Fruit fly (Drosophila melanogaster) whole organism, prepupa: Measurements from ENCODE around the gene Snap24.
A peak's percentile ranks its signal among the peaks of the same experiment; 100 is the strongest.

Source experiments
- Blimp-1 ChIP-seq: fragments of 200-800 bp; sonication (Bioruptor generic); optimal IDR thresholded peaks from 3 replicates; lab custom pipeline; 2017; ENCODE audit warnings: missing biosample characterization, missing genetic modification characterization, mild to moderate bottlenecking, moderate library complexity, missing genetic modification reagents
- CG10631 ChIP-seq: fragments of 200-800 bp; sonication (Bioruptor generic); optimal IDR thresholded peaks from 2 replicates; lab custom pipeline; 2016; ENCODE audit warnings: missing biosample characterization, missing genetic modification characterization
- CG11902 ChIP-seq: fragments of 200-800 bp; sonication (Bioruptor generic); optimal IDR thresholded peaks from 3 replicates; lab custom pipeline; 2016; ENCODE audit warnings: missing biosample characterization, missing genetic modification characterization
- CG15336 ChIP-seq: fragments of 200-800 bp; sonication (Bioruptor generic); IDR thresholded peaks from 2 replicates; pipeline ENCODE4 v1.3.6; 2022; ENCODE audit warnings: missing biosample characterization, missing genetic modification characterization
- CG1621 ChIP-seq: fragments of 200-800 bp; sonication (Bioruptor generic); optimal IDR thresholded peaks from 3 replicates; lab custom pipeline; 2018; ENCODE audit warnings: missing biosample characterization, mild to moderate bottlenecking, missing genetic modification characterization
- CG16779 ChIP-seq: fragments of 200-800 bp; sonication (Bioruptor generic); optimal IDR thresholded peaks from 3 replicates; lab custom pipeline; 2017; ENCODE audit warnings: missing biosample characterization, mild to moderate bottlenecking, missing genetic modification characterization
- CG3032 ChIP-seq: fragments of 200-800 bp; optimal IDR thresholded peaks from 2 replicates; lab custom pipeline; 2019; ENCODE audit warnings: missing biosample characterization, mild to moderate bottlenecking, missing genetic modification characterization, moderate library complexity
- CG31627 ChIP-seq: fragments of 200-800 bp; sonication (Bioruptor generic); optimal IDR thresholded peaks from 3 replicates; lab custom pipeline; 2016; ENCODE audit warnings: missing biosample characterization, missing genetic modification characterization
- CG3919 ChIP-seq: fragments of 200-800 bp; sonication (Bioruptor generic); optimal IDR thresholded peaks from 3 replicates; lab custom pipeline; 2016; ENCODE audit warnings: missing biosample characterization, missing genetic modification characterization
- CG4318 ChIP-seq: fragments of 200-800 bp; sonication (Bioruptor generic); optimal IDR thresholded peaks from 3 replicates; lab custom pipeline; 2017; ENCODE audit warnings: missing biosample characterization, mild to moderate bottlenecking, missing genetic modification characterization
- CG6276 ChIP-seq: fragments of 200-800 bp; sonication (Bioruptor generic); optimal IDR thresholded peaks from 2 replicates; lab custom pipeline; 2017; ENCODE audit warnings: missing biosample characterization, mild to moderate bottlenecking, missing genetic modification characterization
- CG6792 ChIP-seq: fragments of 200-800 bp; sonication (Bioruptor generic); optimal IDR thresholded peaks from 3 replicates; lab custom pipeline; 2016; ENCODE audit warnings: missing biosample characterization, missing genetic modification characterization
- CG6808 ChIP-seq: fragments of 200-800 bp; sonication (Bioruptor generic); optimal IDR thresholded peaks from 3 replicates; lab custom pipeline; 2017; ENCODE audit warnings: missing biosample characterization, missing genetic modification characterization, mild to moderate bottlenecking, moderate library complexity, missing genetic modification reagents
- CG8119 ChIP-seq: fragments of 200-800 bp; sonication (Bioruptor generic); IDR thresholded peaks from 3 replicates; pipeline ENCODE4 v1.3.6; 2022; ENCODE audit warnings: missing biosample characterization, missing genetic modification characterization
- CG8319 ChIP-seq: fragments of 200-800 bp; sonication (Bioruptor generic); optimal IDR thresholded peaks from 3 replicates; lab custom pipeline; 2016; ENCODE audit warnings: missing biosample characterization, missing genetic modification characterization
- CG9139 ChIP-seq: fragments of 200-800 bp; sonication (Bioruptor generic); optimal IDR thresholded peaks from 3 replicates; lab custom pipeline; 2017; ENCODE audit warnings: missing biosample characterization, mild to moderate bottlenecking, missing genetic modification characterization
- Eip75B ChIP-seq: fragments of 200-800 bp; sonication (Bioruptor generic); optimal IDR thresholded peaks from 3 replicates; lab custom pipeline; 2016; ENCODE audit warnings: missing biosample characterization, missing genetic modification characterization
- Eip78C ChIP-seq: fragments of 200-800 bp; sonication (Bioruptor generic); peaks from one replicate; lab custom pipeline; 2016; ENCODE audit warnings: missing biosample characterization, missing genetic modification characterization
- Eip93F ChIP-seq: fragments of 200-800 bp; sonication (Bioruptor generic); optimal IDR thresholded peaks from 2 replicates; lab custom pipeline; 2016; ENCODE audit warnings: missing biosample characterization, mild to moderate bottlenecking, missing genetic modification characterization
- Ets21C ChIP-seq: fragments of 200-800 bp; sonication (Bioruptor generic); optimal IDR thresholded peaks from 3 replicates; lab custom pipeline; 2016; ENCODE audit warnings: missing biosample characterization, missing genetic modification characterization
- Ets96B ChIP-seq: fragments of 200-800 bp; optimal IDR thresholded peaks from 2 replicates; lab custom pipeline; 2019; ENCODE audit warnings: missing biosample characterization, mild to moderate bottlenecking, missing genetic modification characterization, moderate library complexity
- Gug ChIP-seq: fragments of 200-800 bp; sonication (Bioruptor generic); IDR thresholded peaks from 2 replicates; pipeline ENCODE4 v1.3.6; 2022; ENCODE audit warnings: missing biosample characterization, missing genetic modification characterization
- Hr38 ChIP-seq: sonication (Bioruptor generic); optimal IDR thresholded peaks from 2 replicates; lab custom pipeline; 2016; ENCODE audit warnings: missing biosample characterization, missing genetic modification characterization
- Hr4 ChIP-seq: fragments of 200-800 bp; sonication (Bioruptor generic); optimal IDR thresholded peaks from 3 replicates; lab custom pipeline; 2016; ENCODE audit warnings: missing biosample characterization, missing genetic modification characterization
- Met ChIP-seq: fragments of 200-800 bp; sonication (Bioruptor generic); optimal IDR thresholded peaks from 3 replicates; lab custom pipeline; 2016; ENCODE audit warnings: missing biosample characterization, missing genetic modification characterization
- OdsH ChIP-seq: fragments of 200-800 bp; sonication (Bioruptor generic); optimal IDR thresholded peaks from 3 replicates; lab custom pipeline; 2016; ENCODE audit warnings: missing biosample characterization, missing genetic modification characterization
- Smox ChIP-seq: fragments of 200-800 bp; sonication (Bioruptor generic); optimal IDR thresholded peaks from 3 replicates; lab custom pipeline; 2016; ENCODE audit warnings: missing biosample characterization, missing genetic modification characterization
- Sox102F ChIP-seq: fragments of 200-800 bp; sonication (Bioruptor generic); optimal IDR thresholded peaks from 2 replicates; lab custom pipeline; 2016; ENCODE audit warnings: missing biosample characterization, mild to moderate bottlenecking, missing genetic modification characterization
- achi ChIP-seq: fragments of 200-800 bp; sonication (Bioruptor generic); optimal IDR thresholded peaks from 3 replicates; lab custom pipeline; 2016; ENCODE audit warnings: missing biosample characterization, missing genetic modification characterization
- acj6 ChIP-seq: fragments of 200-800 bp; sonication (Bioruptor generic); optimal IDR thresholded peaks from 3 replicates; lab custom pipeline; 2016; ENCODE audit warnings: missing biosample characterization, missing genetic modification characterization
- dsx ChIP-seq: fragments of 200-800 bp; optimal IDR thresholded peaks from 3 replicates; lab custom pipeline; 2019; ENCODE audit warnings: missing biosample characterization, mild to moderate bottlenecking, missing genetic modification characterization, moderate library complexity; ENCODE audit not compliant: poor library complexity, severe bottlenecking
- eg ChIP-seq: fragments of 200-800 bp; sonication (Bioruptor generic); IDR thresholded peaks from 3 replicates; pipeline ENCODE4 v1.3.6; 2022; ENCODE audit warnings: missing biosample characterization, missing genetic modification characterization
- esn ChIP-seq: fragments of 200-800 bp; sonication (Bioruptor generic); optimal IDR thresholded peaks from 2 replicates; lab custom pipeline; 2016; ENCODE audit warnings: missing biosample characterization, mild to moderate bottlenecking, missing genetic modification characterization, moderate library complexity
- fd85E ChIP-seq: fragments of 200-800 bp; sonication (Bioruptor generic); optimal IDR thresholded peaks from 3 replicates; lab custom pipeline; 2016; ENCODE audit warnings: missing biosample characterization, missing genetic modification characterization
- fkh ChIP-seq: fragments of 200-800 bp; sonication (Bioruptor generic); optimal IDR thresholded peaks from 3 replicates; lab custom pipeline; 2017; ENCODE audit warnings: missing biosample characterization, mild to moderate bottlenecking, missing genetic modification characterization, moderate library complexity
- lz ChIP-seq: fragments of 200-800 bp; sonication (Bioruptor generic); optimal IDR thresholded peaks from 3 replicates; lab custom pipeline; 2016; ENCODE audit warnings: missing biosample characterization, missing genetic modification characterization
- net ChIP-seq: fragments of 200-800 bp; sonication (Bioruptor generic); optimal IDR thresholded peaks from 3 replicates; lab custom pipeline; 2016; ENCODE audit warnings: missing biosample characterization, missing genetic modification characterization
- pdm3 ChIP-seq: fragments of 200-800 bp; sonication (Bioruptor generic); optimal IDR thresholded peaks from 3 replicates; lab custom pipeline; 2016; ENCODE audit warnings: missing biosample characterization, missing genetic modification characterization
- spab ChIP-seq: fragments of 200-800 bp; sonication (Bioruptor generic); optimal IDR thresholded peaks from 2 replicates; lab custom pipeline; 2017; ENCODE audit warnings: missing biosample characterization, mild to moderate bottlenecking, missing genetic modification characterization, missing genetic modification reagents
- ss ChIP-seq, 2 experiments: fragments of 200-800 bp; sonication (Bioruptor generic); optimal IDR thresholded peaks; 2 replicates in 1 of 2; 3 replicates in 1 of 2; lab custom pipeline; 2017 to 2018; ENCODE audit warnings: mild to moderate bottlenecking in 2 of 2, missing biosample characterization in 2 of 2, missing genetic modification characterization in 2 of 2, moderate library complexity in 1 of 2
- topi ChIP-seq: fragments of 200-800 bp; sonication (Bioruptor generic); optimal IDR thresholded peaks from 3 replicates; lab custom pipeline; 2016; ENCODE audit warnings: missing biosample characterization, missing genetic modification characterization

The Snap24 gene

dm6 chr3R:9800644-9801330 lies 37.8 kb upstream of the Snap24 start, which contains the start of the genes CG9467 and CG8526 (continued):
- TF ChIP-seq fd85E (no peak), Eip93F (GFP tag; lab: Kevin White, UChicago) (peak; percentile 48), Gug (GFP tag; lab: Robert Waterston, UW) (no peak), net (GFP tag; lab: Kevin White, UChicago) (no peak), pdm3 (GFP tag; lab: Kevin White, UChicago) (no peak), lz (GFP tag; lab: Kevin White, UChicago) (peak; percentile 67), Hr4 (GFP tag; lab: Kevin White, UChicago) (no peak), acj6 (GFP tag; lab: Kevin White, UChicago) (peak; percentile 59), CG8319 (GFP tag; lab: Kevin White, UChicago) (no peak), CG9139 (GFP tag; lab: Kevin White, UChicago) (no peak), CG10631 (GFP tag; lab: Kevin White, UChicago) (no peak), dsx (GFP tag; lab: Kevin White, UChicago) (peak; percentile 65), CG15336 (GFP tag; lab: Robert Waterston, UW) (0 out of 2 replicates have a peak, but pooled peaks have one; percentile 23), CG31627 (peak; percentile 55), CG4318 (GFP tag; lab: Kevin White, UChicago) (no peak), achi (no peak), Sox102F (GFP tag; lab: Kevin White, UChicago) (no peak)

- peak; percentile 79 for TF ChIP-seq Eip78C (GFP tag; lab: Kevin White, UChicago)
- TF ChIP-seq Smox (GFP tag; lab: Kevin White, UChicago): no peak
- TF ChIP-seq CG31627: peak; percentile 19
- TF ChIP-seq esn (GFP tag; lab: Kevin White, UChicago): peak; percentile 41
- TF ChIP-seq CG6792 (GFP tag; lab: Kevin White, UChicago): no peak
- TF ChIP-seq Eip75B: no peak
- no peak for TF ChIP-seq Ets21C (GFP tag; lab: Kevin White, UChicago)
- no peak for TF ChIP-seq topi
- peak; percentile 61; the same call in 2 of the 3 replicates for TF ChIP-seq CG8119 (GFP tag; lab: Robert Waterston, UW)
- peak; percentile 11 for TF ChIP-seq acj6 (GFP tag; lab: Kevin White, UChicago)
- no peak for TF ChIP-seq CG6808 (GFP tag; lab: Kevin White, UChicago)
- TF ChIP-seq CG6276: no peak
- TF ChIP-seq CG4318 (GFP tag; lab: Kevin White, UChicago): no peak
- TF ChIP-seq Hr4 (GFP tag; lab: Kevin White, UChicago): no peak
- peak; percentile 70 for TF ChIP-seq CG15336 (GFP tag; lab: Robert Waterston, UW)
- peak; percentile 25; the same call in 1 of the 3 replicates for TF ChIP-seq eg (GFP tag; lab: Robert Waterston, UW)
Measured at dm6 chr3R:9793018-9793417, 30.1 kb upstream of the Snap24 start, which contains the start of gene CG8516. TSS of gene CG8516 (plus strand) at chr3R:9793295.

- no peak for TF ChIP-seq CG1621 (tag; lab: Kevin White, UChicago)
- no peak for TF ChIP-seq CG6792 (GFP tag; lab: Kevin White, UChicago)
- no peak for TF ChIP-seq Blimp-1 (GFP tag; lab: Kevin White, UChicago)
- peak; percentile 65 for TF ChIP-seq lz (GFP tag; lab: Kevin White, UChicago)
- TF ChIP-seq CG6808 (GFP tag; lab: Kevin White, UChicago): no peak
- no peak for TF ChIP-seq dsx (GFP tag; lab: Kevin White, UChicago)
- TF ChIP-seq Met: no peak
- TF ChIP-seq CG11902 (GFP tag; lab: Kevin White, UChicago): peak; percentile 9
- TF ChIP-seq CG16779: no peak
- no peak for TF ChIP-seq achi
- TF ChIP-seq Smox (GFP tag; lab: Kevin White, UChicago): no peak
- 0 out of 2 replicates have a peak, but pooled peaks have one; percentile 9 for TF ChIP-seq Gug (GFP tag; lab: Robert Waterston, UW)
- TF ChIP-seq OdsH (GFP tag; lab: Kevin White, UChicago): no peak
- TF ChIP-seq fd85E: no peak
- no peak for TF ChIP-seq fkh
- no peak for TF ChIP-seq CG8319 (GFP tag; lab: Kevin White, UChicago)
- no peak for TF ChIP-seq CG6276
- TF ChIP-seq topi: peak; percentile 53
- TF ChIP-seq CG8119 (GFP tag; lab: Robert Waterston, UW): no peak
- peak; percentile 38 for TF ChIP-seq Ets96B (tag; lab: Kevin White, UChicago)
- TF ChIP-seq CG3919 (GFP tag; lab: Kevin White, UChicago): no peak
- TF ChIP-seq CG31627: peak; percentile 58
- TF ChIP-seq Hr38 (GFP tag; lab: Kevin White, UChicago): no peak
- TF ChIP-seq Eip75B: no peak
- TF ChIP-seq acj6 (GFP tag; lab: Kevin White, UChicago): peak; percentile 47
- TF ChIP-seq ss (GFP tag; optimal IDR thresholded peaks at IDR 0.05; lab: Kevin White, UChicago): no peak
- peak; percentile 58 for TF ChIP-seq CG3032 (tag; lab: Kevin White, UChicago)
- TF ChIP-seq spab (GFP tag; lab: Kevin White, UChicago): no peak
- TF ChIP-seq esn (GFP tag; lab: Kevin White, UChicago): peak; percentile 71
- no peak for TF ChIP-seq pdm3 (GFP tag; lab: Kevin White, UChicago)
Measured at dm6 chr3R:9791177-9791806, 28.3 kb upstream of the Snap24 start, which contains the start of the genes CG12945 and CG8507. TSS of gene CG12945 (minus strand) at chr3R:9791221. TSS of gene CG8507 (plus strand) at chr3R:9791483.
